Worm (Caenorhabditis elegans) whole organism, young adult: ENCODE measurements around the gene rpc-11.
A peak's percentile ranks its signal among the peaks of the same experiment; 100 is the strongest.

Experiments
- B0035.1 ChIP-seq: sonication (generic microtip); optimal IDR thresholded peaks from 2 replicates; lab custom pipeline; 2016; ENCODE audit warnings: missing genetic modification characterization, mild to moderate bottlenecking, missing compliant biosample characterization, missing genotype, missing genetic modification reagents
- B0336.3 ChIP-seq: fragments of 200-800 bp; sonication (Bioruptor generic); IDR thresholded peaks from 2 replicates; pipeline ENCODE4 v1.3.6; 2022; ENCODE audit warnings: missing genetic modification characterization, missing compliant biosample characterization
- C06A6.2 ChIP-seq: fragments of 200-800 bp; sonication (Bioruptor generic); conservative IDR thresholded peaks from 2 replicates; pipeline ENCODE4 v1.3.6; 2022; ENCODE audit warnings: missing genetic modification characterization, missing compliant biosample characterization
- C17E4.6 ChIP-seq: fragments of 200-800 bp; sonication (Bioruptor generic); IDR thresholded peaks from 2 replicates; pipeline ENCODE4 v1.3.6; 2022; ENCODE audit warnings: missing genetic modification reagents, missing genetic modification characterization, missing compliant biosample characterization
- F22D6.2 ChIP-seq: sonication (generic microtip); optimal IDR thresholded peaks from 2 replicates; lab custom pipeline; 2016; ENCODE audit warnings: mild to moderate bottlenecking, missing genetic modification characterization, missing compliant biosample characterization
- F23B12.7 ChIP-seq: sonication (generic microtip); optimal IDR thresholded peaks from 2 replicates; lab custom pipeline; 2017; ENCODE audit warnings: missing genetic modification characterization, mild to moderate bottlenecking, missing compliant biosample characterization, antibody characterized with exemption, moderate library complexity; ENCODE audit not compliant: insufficient read depth
- F49E8.2 ChIP-seq: sonication (generic microtip); optimal IDR thresholded peaks from 3 replicates; lab custom pipeline; 2017; ENCODE audit warnings: missing genetic modification characterization, mild to moderate bottlenecking, missing compliant biosample characterization, antibody characterized with exemption, moderate library complexity; ENCODE audit not compliant: insufficient read depth
- F52B5.7 ChIP-seq: sonication (generic microtip); optimal IDR thresholded peaks from 2 replicates; lab custom pipeline; 2016; ENCODE audit warnings: mild to moderate bottlenecking, missing genetic modification characterization, missing compliant biosample characterization
- F55B11.4 ChIP-seq: sonication (generic microtip); optimal IDR thresholded peaks from 2 replicates; lab custom pipeline; 2016; ENCODE audit warnings: missing compliant biosample characterization, missing genetic modification characterization, borderline replicate concordance; ENCODE audit not compliant: insufficient read depth
- F57C9.4 ChIP-seq: sonication (generic microtip); optimal IDR thresholded peaks from 2 replicates; lab custom pipeline; 2017; ENCODE audit warnings: mild to moderate bottlenecking, missing genetic modification characterization, missing compliant biosample characterization
- K12H6.12 ChIP-seq: fragments of 200-800 bp; sonication (Bioruptor generic); optimal IDR thresholded peaks from 2 replicates; lab custom pipeline; 2018; ENCODE audit warnings: mild to moderate bottlenecking, missing genetic modification characterization, missing compliant biosample characterization
- T26A5.8 ChIP-seq: sonication (generic microtip); optimal IDR thresholded peaks from 2 replicates; lab custom pipeline; 2016; ENCODE audit warnings: missing genetic modification characterization, missing compliant biosample characterization
- Y67H2A.10 ChIP-seq: fragments of 200-800 bp; sonication (Bioruptor generic); conservative IDR thresholded peaks from 2 replicates; pipeline ENCODE4 v1.3.6; 2022; ENCODE audit warnings: missing genetic modification reagents, missing genetic modification characterization, missing compliant biosample characterization
- Y95B8A.8 ChIP-seq: fragments of 200-800 bp; sonication (Bioruptor generic); IDR thresholded peaks from 2 replicates; pipeline ENCODE4 v1.3.6; 2022; ENCODE audit warnings: missing genetic modification reagents, missing genetic modification characterization, missing compliant biosample characterization
- ZK185.1 ChIP-seq: sonication (generic microtip); optimal IDR thresholded peaks from 2 replicates; lab custom pipeline; 2016; ENCODE audit warnings: mild to moderate bottlenecking, missing genetic modification characterization, missing compliant biosample characterization; ENCODE audit not compliant: poor library complexity, severe bottlenecking
- aptf-2 ChIP-seq: fragments of 200-800 bp; sonication (Bioruptor generic); conservative IDR thresholded peaks from 2 replicates; pipeline ENCODE4 v1.3.6; 2022; ENCODE audit warnings: missing genetic modification reagents, missing genetic modification characterization, missing compliant biosample characterization
- atf-7 ChIP-seq: sonication (generic microtip); optimal IDR thresholded peaks from 2 replicates; lab custom pipeline; 2017; ENCODE audit warnings: mild to moderate bottlenecking, missing genetic modification characterization, missing compliant biosample characterization
- athp-1 ChIP-seq: sonication (generic microtip); optimal IDR thresholded peaks from 2 replicates; lab custom pipeline; 2017; ENCODE audit warnings: mild to moderate bottlenecking, missing genetic modification characterization, missing compliant biosample characterization
- attf-5 ChIP-seq: fragments of 200-800 bp; sonication (Bioruptor generic); optimal IDR thresholded peaks from 2 replicates; lab custom pipeline; 2018; ENCODE audit warnings: mild to moderate bottlenecking, missing genetic modification characterization, missing compliant biosample characterization
- attf-6 ChIP-seq: fragments of 200-800 bp; sonication (Bioruptor generic); IDR thresholded peaks from 2 replicates; pipeline ENCODE4 v1.3.6; 2022; ENCODE audit warnings: missing genetic modification reagents, missing genetic modification characterization, missing compliant biosample characterization
- ceh-27 ChIP-seq: fragments of 200-800 bp; sonication (Bioruptor generic); optimal IDR thresholded peaks from 2 replicates; lab custom pipeline; 2018; ENCODE audit warnings: mild to moderate bottlenecking, missing genetic modification characterization, moderate library complexity, missing compliant biosample characterization
- ceh-91 ChIP-seq: fragments of 200-800 bp; sonication (Bioruptor generic); IDR thresholded peaks from 2 replicates; pipeline ENCODE4 v1.3.6; 2022; ENCODE audit warnings: missing genetic modification reagents, missing genetic modification characterization, missing compliant biosample characterization
- egl-18 ChIP-seq: fragments of 200-800 bp; sonication (Bioruptor generic); IDR thresholded peaks from 2 replicates; pipeline ENCODE4 v1.3.6; 2022; ENCODE audit warnings: missing genetic modification reagents, missing genetic modification characterization, missing compliant biosample characterization
- ekl-4 ChIP-seq: fragments of 200-800 bp; sonication (Bioruptor generic); IDR thresholded peaks from 2 replicates; pipeline ENCODE4 v1.3.6; 2022; ENCODE audit warnings: missing genetic modification reagents, missing genetic modification characterization, missing compliant biosample characterization
- fkh-3 ChIP-seq: sonication (generic microtip); optimal IDR thresholded peaks from 2 replicates; lab custom pipeline; 2016; ENCODE audit warnings: mild to moderate bottlenecking, missing genetic modification characterization, missing compliant biosample characterization
- hlh-26 ChIP-seq: fragments of 200-800 bp; sonication (Bioruptor generic); conservative IDR thresholded peaks from 2 replicates; pipeline ENCODE4 v1.3.6; 2022; ENCODE audit warnings: missing genetic modification reagents, missing genetic modification characterization, missing compliant biosample characterization
- hrde-1 ChIP-seq: sonication (generic microtip); optimal IDR thresholded peaks from 2 replicates; lab custom pipeline; 2016; ENCODE audit warnings: missing genetic modification characterization, mild to moderate bottlenecking, missing compliant biosample characterization, moderate library complexity, missing genotype, missing genetic modification reagents, borderline replicate concordance
- hsf-1 ChIP-seq: fragments of 200-800 bp; sonication (Bioruptor generic); IDR thresholded peaks from 2 replicates; pipeline ENCODE4 v1.3.6; 2022; ENCODE audit warnings: missing genetic modification reagents, missing genetic modification characterization, missing compliant biosample characterization
- lin-35 ChIP-seq, 3 experiments: fragments of 150-350 bp in 2 of 3; sonication (generic microtip) in 1 of 3; optimal IDR thresholded peaks; 2 replicates each; lab custom pipeline; 2014 to 2018; ENCODE audit warnings: missing biosample characterization in 3 of 3, missing genetic modification characterization in 3 of 3, missing genetic modification reagents in 3 of 3
- lin-54 ChIP-seq: fragments of 200-800 bp; sonication (Bioruptor generic); optimal IDR thresholded peaks from 2 replicates; lab custom pipeline; 2018; ENCODE audit warnings: mild to moderate bottlenecking, missing genetic modification characterization, missing compliant biosample characterization
- lir-1 ChIP-seq: fragments of 200-800 bp; sonication (Bioruptor generic); conservative IDR thresholded peaks from 2 replicates; pipeline ENCODE4 v1.3.6; 2022; ENCODE audit warnings: missing genetic modification reagents, missing genetic modification characterization, missing compliant biosample characterization
- lsy-27 ChIP-seq: sonication (generic microtip); optimal IDR thresholded peaks from 2 replicates; lab custom pipeline; 2017; ENCODE audit warnings: missing genetic modification characterization, mild to moderate bottlenecking, missing compliant biosample characterization, antibody characterized with exemption, missing genotype, borderline replicate concordance; ENCODE audit not compliant: insufficient read depth
- madf-10 ChIP-seq: sonication (generic microtip); optimal IDR thresholded peaks from 2 replicates; lab custom pipeline; 2016; ENCODE audit warnings: mild to moderate bottlenecking, missing genetic modification characterization, missing compliant biosample characterization
- madf-3 ChIP-seq: fragments of 200-800 bp; sonication (Bioruptor generic); IDR thresholded peaks from 2 replicates; pipeline ENCODE4 v1.3.6; 2022; ENCODE audit warnings: missing genetic modification reagents, missing genetic modification characterization, missing compliant biosample characterization
- madf-8 ChIP-seq: fragments of 200-800 bp; sonication (Bioruptor generic); conservative IDR thresholded peaks from 2 replicates; pipeline ENCODE4 v1.3.6; 2022; ENCODE audit warnings: missing genetic modification reagents, missing genetic modification characterization, missing compliant biosample characterization
- mcd-1 ChIP-seq: fragments of 200-800 bp; sonication (Bioruptor generic); IDR thresholded peaks from 2 replicates; pipeline ENCODE4 v1.3.6; 2022; ENCODE audit warnings: missing genetic modification reagents, missing genetic modification characterization, missing compliant biosample characterization
- mxl-1 ChIP-seq: sonication (generic microtip); optimal IDR thresholded peaks from 2 replicates; lab custom pipeline; 2016; ENCODE audit warnings: missing genetic modification characterization, missing compliant biosample characterization
- nfya-2 ChIP-seq: fragments of 200-800 bp; sonication (Bioruptor generic); IDR thresholded peaks from 2 replicates; pipeline ENCODE4 v1.3.6; 2022; ENCODE audit warnings: missing genetic modification reagents, missing genetic modification characterization, missing compliant biosample characterization
- nhr-90 ChIP-seq: sonication (generic microtip); optimal IDR thresholded peaks from 2 replicates; lab custom pipeline; 2016; ENCODE audit warnings: missing genotype, mild to moderate bottlenecking, missing genetic modification characterization, missing compliant biosample characterization
- rpc-1 ChIP-seq, 2 experiments: fragments of 150-350 bp in 1 of 2; sonication (generic microtip) in 1 of 2; optimal IDR thresholded peaks; 2 replicates each; lab custom pipeline; 2014 to 2018; ENCODE audit warnings: missing biosample characterization in 1 of 2, missing genetic modification characterization in 1 of 2, missing genetic modification reagents in 1 of 2, missing genotype in 1 of 2
- snpc-1.1 ChIP-seq: sonication (generic microtip); optimal IDR thresholded peaks from 2 replicates; lab custom pipeline; 2017; ENCODE audit warnings: missing genetic modification characterization, mild to moderate bottlenecking, missing compliant biosample characterization, antibody characterized with exemption, moderate library complexity, missing genotype, missing genetic modification reagents; ENCODE audit not compliant: insufficient read depth
- snpc-1.3 ChIP-seq: sonication (generic microtip); optimal IDR thresholded peaks from 2 replicates; lab custom pipeline; 2017; ENCODE audit warnings: missing genetic modification characterization, mild to moderate bottlenecking, missing compliant biosample characterization, antibody characterized with exemption, moderate library complexity, missing genotype, missing genetic modification reagents; ENCODE audit not compliant: insufficient read depth
- somi-1 ChIP-seq: fragments of 200-800 bp; sonication (Bioruptor generic); optimal IDR thresholded peaks from 2 replicates; lab custom pipeline; 2018; ENCODE audit warnings: mild to moderate bottlenecking, missing genetic modification characterization, missing compliant biosample characterization
- zim-3 ChIP-seq: sonication (generic microtip); optimal IDR thresholded peaks from 2 replicates; lab custom pipeline; 2017; ENCODE audit warnings: mild to moderate bottlenecking, missing genetic modification characterization, moderate library complexity, missing compliant biosample characterization
- ztf-18 ChIP-seq: sonication (generic microtip); optimal IDR thresholded peaks from 2 replicates; lab custom pipeline; 2016; ENCODE audit warnings: missing genotype, mild to moderate bottlenecking, missing genetic modification characterization, missing compliant biosample characterization
- ztf-22 ChIP-seq: fragments of 200-800 bp; sonication (Bioruptor generic); optimal IDR thresholded peaks from 2 replicates; lab custom pipeline; 2018; ENCODE audit warnings: mild to moderate bottlenecking, missing genetic modification characterization, moderate library complexity, missing compliant biosample characterization
- ztf-26 ChIP-seq: sonication (generic microtip); optimal IDR thresholded peaks from 2 replicates; lab custom pipeline; 2017; ENCODE audit warnings: missing genetic modification characterization, missing compliant biosample characterization

The rpc-11 gene

ce11 chrIV:1388079-1388478, 21.8 kb downstream of the rpc-11 start (continued):
- peak; percentile 22 for TF ChIP-seq athp-1 (tag; lab: Kevin White, UChicago)
- no peak for TF ChIP-seq mxl-1 (tag; lab: Kevin White, UChicago)
- no peak for TF ChIP-seq F22D6.2
- no peak for TF ChIP-seq atf-7 (tag; lab: Kevin White, UChicago)
- TF ChIP-seq ceh-91 (GFP tag; lab: Robert Waterston, UW): no peak
- TF ChIP-seq nhr-90 (tag; lab: Kevin White, UChicago): peak; percentile 69
- no peak for TF ChIP-seq fkh-3 (tag; lab: Kevin White, UChicago)
- TF ChIP-seq attf-5 (GFP tag; lab: Kevin White, UChicago): peak; percentile 24
- peak; percentile 45 for TF ChIP-seq somi-1 (GFP tag; lab: Kevin White, UChicago)
- no peak for TF ChIP-seq snpc-1.1
- peak; percentile 11 for TF ChIP-seq snpc-1.3 (tag; lab: Kevin White, UChicago)
- no peak for TF ChIP-seq egl-18
- TF ChIP-seq zim-3 (tag; lab: Kevin White, UChicago): peak; percentile 67
- TF ChIP-seq attf-6 (GFP tag; lab: Robert Waterston, UW): no peak
- TF ChIP-seq B0336.3: 0 out of 2 replicates have a peak, but pooled peaks have one; percentile 21
- TF ChIP-seq ekl-4 (GFP tag; lab: Robert Waterston, UW): no peak
- 0 out of 2 replicates have a peak, but pooled peaks have one; percentile 32 for TF ChIP-seq C06A6.2
- 0 out of 2 replicates have a peak, but pooled peaks have one; percentile 14 for TF ChIP-seq hsf-1 (GFP tag; lab: Robert Waterston, UW)
- TF ChIP-seq lin-54 (GFP tag; lab: Kevin White, UChicago): peak; percentile 18
- no peak for TF ChIP-seq madf-8 (GFP tag; lab: Robert Waterston, UW)
- no peak for TF ChIP-seq aptf-2
- TF ChIP-seq madf-10 (tag; lab: Kevin White, UChicago): peak; percentile 20
- no peak for TF ChIP-seq lir-1 (GFP tag; lab: Robert Waterston, UW)
- TF ChIP-seq hrde-1 (tag; lab: Kevin White, UChicago): no peak
- peak; percentile 59 for TF ChIP-seq rpc-1 (optimal IDR thresholded peaks at IDR 0.05; lab: Kevin White, UChicago)
- peak; percentile 75 for TF ChIP-seq rpc-1 (tag; optimal IDR thresholded peaks at IDR 0.05; lab: Kevin White, UChicago)
- TF ChIP-seq K12H6.12: no peak
- TF ChIP-seq lsy-27: no peak
- 0 out of 2 replicates have a peak, but pooled peaks have one; percentile 47 for TF ChIP-seq madf-3
- peak; percentile 35 for TF ChIP-seq ztf-26 (tag; lab: Kevin White, UChicago)
- peak; percentile 54; the same call in 1 of the 2 replicates for TF ChIP-seq Y95B8A.8 (GFP tag; lab: Robert Waterston, UW)
- TF ChIP-seq B0035.1 (tag; lab: Kevin White, UChicago): no peak
- TF ChIP-seq mcd-1 (GFP tag; lab: Robert Waterston, UW): peak; percentile 62
- TF ChIP-seq lin-35 (GFP tag; optimal IDR thresholded peaks at IDR 0.05; lab: Kevin White, UChicago): peak in 1 of 3 experiments; percentile 46
- no peak for TF ChIP-seq nfya-2 (GFP tag; lab: Robert Waterston, UW)
- no peak for TF ChIP-seq hlh-26 (GFP tag; lab: Robert Waterston, UW)
- peak; percentile 46 for TF ChIP-seq ceh-27 (GFP tag; lab: Kevin White, UChicago)
- no peak for TF ChIP-seq F57C9.4 (tag; lab: Kevin White, UChicago)
- TF ChIP-seq F49E8.2 (tag; lab: Kevin White, UChicago): no peak
- no peak for TF ChIP-seq C17E4.6 (GFP tag; lab: Robert Waterston, UW)
- TF ChIP-seq F55B11.4 (tag; lab: Kevin White, UChicago): no peak
- peak; percentile 65 for TF ChIP-seq ZK185.1
- TF ChIP-seq T26A5.8 (tag; lab: Kevin White, UChicago): no peak
- peak; percentile 29 for TF ChIP-seq ztf-18 (tag; lab: Kevin White, UChicago)
- TF ChIP-seq F23B12.7 (tag; lab: Kevin White, UChicago): peak; percentile 26
- no peak for TF ChIP-seq Y67H2A.10 (GFP tag; lab: Robert Waterston, UW)
- TF ChIP-seq ztf-22 (GFP tag; lab: Kevin White, UChicago): no peak
- TF ChIP-seq F52B5.7: no peak
